Fruit fly (Drosophila melanogaster): ENCODE data around the gene Mst57Da.

dm6 chr3R:25787198-25787597 lies 44.5 kb downstream of the Mst57Da start, which contains the start of gene CG4960:
- no peak for TF ChIP-seq CG8159 (tag; optimal IDR thresholded peaks at IDR 0.05)
- TF ChIP-seq CG10348 (GFP tag; IDR thresholded peaks at IDR 0.05): no peak
